Worm (Caenorhabditis elegans) whole organism, L3 larva: ENCODE results near the gene aqp-12.
"Not testable (repeated sequence)": the region's sequence is repeated elsewhere in the genome, so short reads cannot be mapped to it uniquely, and the experiment has no call there.

ENCODE experiments used
- ceh-16 ChIP-seq: sonication (generic microtip); optimal IDR thresholded peaks from 2 replicates; lab custom pipeline; 2017; ENCODE audit warnings: missing biosample characterization, missing genetic modification characterization
- ceh-82 ChIP-seq: fragments of 150-350 bp; optimal IDR thresholded peaks from 2 replicates; lab custom pipeline; 2014; ENCODE audit warnings: missing biosample characterization, missing genetic modification characterization
- fkh-2 ChIP-seq: fragments of 150-350 bp; optimal IDR thresholded peaks from 2 replicates; lab custom pipeline; 2014; ENCODE audit warnings: missing biosample characterization, missing genetic modification reagents, missing genetic modification characterization
- skn-1 ChIP-seq: fragments of 150-350 bp; optimal IDR thresholded peaks from 2 replicates; lab custom pipeline; 2014; ENCODE audit warnings: missing biosample characterization, missing genetic modification characterization
- snpc-4 ChIP-seq: fragments of 150-350 bp; optimal IDR thresholded peaks from 2 replicates; lab custom pipeline; 2014; ENCODE audit warnings: missing biosample characterization, missing genetic modification characterization
- unc-62 ChIP-seq: fragments of 150-350 bp; sonication (generic microtip); optimal IDR thresholded peaks from 4 replicates; lab custom pipeline; 2014; ENCODE audit warnings: missing biosample characterization, missing genetic modification reagents, missing genetic modification characterization

DNA sequence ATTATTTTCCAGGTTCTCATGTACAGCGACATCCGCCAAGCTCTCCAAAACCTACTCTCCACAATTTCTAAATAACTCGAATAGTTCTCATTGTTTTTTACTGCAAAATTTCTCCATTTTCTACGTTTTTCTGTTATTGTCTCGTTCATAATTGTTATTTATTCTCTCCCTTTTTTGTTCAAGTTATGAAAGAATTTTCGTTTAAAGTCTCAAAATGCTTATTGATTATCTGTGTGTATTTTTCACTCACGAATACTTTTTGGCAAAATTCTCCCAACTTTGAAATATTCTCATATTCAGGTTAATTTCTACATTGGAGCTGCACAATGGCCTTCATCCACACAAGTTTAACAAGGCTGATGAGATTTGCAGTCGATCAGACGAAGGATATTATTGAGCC is 48.8 kb upstream of the aqp-12 start, which contains the start of gene Y57A10A.5:
- not testable (repeated sequence) for TF ChIP-seq skn-1 (tag; lab: Kevin White, UChicago); fkh-2 (tag; lab: Kevin White, UChicago); ceh-16 (tag; lab: Kevin White, UChicago); ceh-82; snpc-4 (tag; lab: Kevin White, UChicago); unc-62 (GFP tag; lab: Kevin White, UChicago)
